Worm (Caenorhabditis elegans) whole organism, L4 larva: ENCODE data around the gene Y54G11A.1.

ENCODE experiments used
- D1046.2 ChIP-seq: fragments of 200-800 bp; sonication (Bioruptor generic); IDR thresholded peaks from 2 replicates; pipeline ENCODE4 v1.3.6; 2022; ENCODE audit warnings: missing genetic modification characterization, missing compliant biosample characterization
- F10B5.3 ChIP-seq: sonication (generic microtip); optimal IDR thresholded peaks from 2 replicates; lab custom pipeline; 2016; ENCODE audit warnings: mild to moderate bottlenecking, missing genetic modification characterization, missing compliant biosample characterization
- F37D6.2 ChIP-seq: sonication (generic microtip); optimal IDR thresholded peaks from 2 replicates; lab custom pipeline; 2016; ENCODE audit warnings: mild to moderate bottlenecking, missing genetic modification characterization, missing compliant biosample characterization
- F44E2.7 ChIP-seq: fragments of 200-800 bp; sonication (Bioruptor generic); IDR thresholded peaks from 2 replicates; pipeline ENCODE4 v2.1.2; 2022; ENCODE audit warnings: missing genetic modification characterization, missing compliant biosample characterization
- R02D3.7 ChIP-seq: fragments of 150-350 bp; sonication (generic microtip); optimal IDR thresholded peaks from 3 replicates; lab custom pipeline; 2014; ENCODE audit warnings: missing biosample characterization, missing genetic modification characterization
- T20F7.1 ChIP-seq: fragments of 200-800 bp; sonication (Bioruptor generic); optimal IDR thresholded peaks from 2 replicates; lab custom pipeline; 2018; ENCODE audit warnings: mild to moderate bottlenecking, missing genetic modification characterization, missing compliant biosample characterization
- T26A8.4 ChIP-seq: fragments of 200-800 bp; sonication (Bioruptor generic); IDR thresholded peaks from 2 replicates; pipeline ENCODE4 v1.3.6; 2022; ENCODE audit warnings: missing genetic modification characterization, missing compliant biosample characterization
- Y105C5A.15 ChIP-seq: fragments of 200-800 bp; sonication (Bioruptor generic); IDR thresholded peaks from 2 replicates; pipeline ENCODE4 v1.3.6; 2022; ENCODE audit warnings: missing genetic modification characterization, missing compliant biosample characterization
- ZK546.5 ChIP-seq, 2 experiments: sonication (generic microtip); optimal IDR thresholded peaks; 2 replicates each; lab custom pipeline; 2017; ENCODE audit warnings: missing biosample characterization in 2 of 2, missing genetic modification characterization in 2 of 2
- attf-4 ChIP-seq: sonication (generic microtip); optimal IDR thresholded peaks from 3 replicates; lab custom pipeline; 2017; ENCODE audit warnings: missing biosample characterization, missing genetic modification characterization
- ceh-32 ChIP-seq: sonication (generic microtip); optimal IDR thresholded peaks from 2 replicates; lab custom pipeline; 2016; ENCODE audit warnings: mild to moderate bottlenecking, missing genetic modification characterization, missing compliant biosample characterization; ENCODE audit not compliant: poor library complexity
- ceh-44 ChIP-seq: fragments of 200-800 bp; sonication (Bioruptor generic); IDR thresholded peaks from 2 replicates; pipeline ENCODE4 v1.3.6; 2022; ENCODE audit warnings: missing genetic modification reagents, missing genetic modification characterization, missing compliant biosample characterization
- ceh-62 ChIP-seq: sonication (generic microtip); optimal IDR thresholded peaks from 2 replicates; lab custom pipeline; 2017; ENCODE audit warnings: missing biosample characterization, missing genetic modification characterization
- ctbp-1 ChIP-seq: fragments of 200-800 bp; sonication (Bioruptor generic); IDR thresholded peaks from 2 replicates; pipeline ENCODE4 v1.3.6; 2022; ENCODE audit warnings: missing genetic modification reagents, missing genetic modification characterization, missing compliant biosample characterization
- dmd-6 ChIP-seq: fragments of 200-800 bp; sonication (Bioruptor generic); IDR thresholded peaks from 2 replicates; pipeline ENCODE4 v1.3.6; 2022; ENCODE audit warnings: missing genetic modification reagents, missing genetic modification characterization, missing compliant biosample characterization
- egl-27 ChIP-seq: sonication (generic microtip); optimal IDR thresholded peaks from 3 replicates; lab custom pipeline; 2017; ENCODE audit warnings: missing biosample characterization, missing genetic modification reagents, missing genetic modification characterization
- egl-43 ChIP-seq: fragments of 200-800 bp; sonication (Bioruptor generic); IDR thresholded peaks from 2 replicates; pipeline ENCODE4 v1.3.6; 2022; ENCODE audit warnings: missing genetic modification reagents, missing genetic modification characterization, missing compliant biosample characterization
- fkh-10 ChIP-seq: fragments of 150-350 bp; optimal IDR thresholded peaks from 2 replicates; lab custom pipeline; 2014; ENCODE audit warnings: missing biosample characterization, missing genetic modification reagents, missing genetic modification characterization
- fos-1 ChIP-seq: fragments of 150-350 bp; optimal IDR thresholded peaks from 2 replicates; lab custom pipeline; 2014; ENCODE audit warnings: missing biosample characterization, missing genetic modification characterization
- hmg-1.1 ChIP-seq: fragments of 200-800 bp; sonication (Bioruptor generic); IDR thresholded peaks from 2 replicates; pipeline ENCODE4 v1.3.6; 2022; ENCODE audit warnings: missing genetic modification reagents, missing genetic modification characterization, missing compliant biosample characterization
- jun-1 ChIP-seq: fragments of 150-350 bp; optimal IDR thresholded peaks from 2 replicates; lab custom pipeline; 2014; ENCODE audit warnings: missing biosample characterization, missing genetic modification reagents, missing genetic modification characterization
- lin-1 ChIP-seq: fragments of 200-800 bp; sonication (Bioruptor generic); IDR thresholded peaks from 2 replicates; pipeline ENCODE4 v1.3.6; 2022; ENCODE audit warnings: missing genetic modification reagents, missing genetic modification characterization, missing compliant biosample characterization
- lin-38 ChIP-seq: fragments of 200-800 bp; sonication (Bioruptor generic); IDR thresholded peaks from 2 replicates; pipeline ENCODE4 v1.3.6; 2022; ENCODE audit warnings: missing genetic modification reagents, missing genetic modification characterization, missing compliant biosample characterization
- lin-39 ChIP-seq: fragments of 150-350 bp; optimal IDR thresholded peaks from 2 replicates; lab custom pipeline; 2014; ENCODE audit warnings: missing biosample characterization, missing genetic modification reagents, missing genetic modification characterization
- mdl-1 ChIP-seq, 2 experiments: fragments of 150-350 bp in 1 of 2; sonication (generic microtip) in 1 of 2; optimal IDR thresholded peaks; 2 replicates each; lab custom pipeline; 2014 to 2017; ENCODE audit warnings: missing biosample characterization in 2 of 2, missing genetic modification characterization in 2 of 2
- mep-1 ChIP-seq: fragments of 150-350 bp; sonication (generic microtip); optimal IDR thresholded peaks from 3 replicates; lab custom pipeline; 2014; ENCODE audit warnings: missing biosample characterization, missing genetic modification characterization
- mes-2 ChIP-seq: sonication (generic microtip); optimal IDR thresholded peaks from 2 replicates; lab custom pipeline; 2016; ENCODE audit warnings: missing genotype, mild to moderate bottlenecking, missing genetic modification characterization, missing compliant biosample characterization; ENCODE audit not compliant: poor library complexity, severe bottlenecking
- mxl-2 ChIP-seq: fragments of 200-800 bp; sonication (Bioruptor generic); conservative IDR thresholded peaks from 2 replicates; pipeline ENCODE4 v1.3.6; 2022; ENCODE audit warnings: missing genetic modification reagents, missing genetic modification characterization, missing compliant biosample characterization
- mxl-3 ChIP-seq: fragments of 200-800 bp; sonication (Bioruptor generic); optimal IDR thresholded peaks from 2 replicates; lab custom pipeline; 2018; ENCODE audit warnings: mild to moderate bottlenecking, missing genetic modification characterization, missing compliant biosample characterization
- nhr-10 ChIP-seq: fragments of 150-350 bp; optimal IDR thresholded peaks from 2 replicates; lab custom pipeline; 2014; ENCODE audit warnings: missing biosample characterization, missing genetic modification characterization
- nhr-102 ChIP-seq: sonication (generic microtip); optimal IDR thresholded peaks from 2 replicates; lab custom pipeline; 2016; ENCODE audit warnings: mild to moderate bottlenecking, missing genetic modification characterization, moderate library complexity, missing compliant biosample characterization
- nhr-11 ChIP-seq: fragments of 150-350 bp; optimal IDR thresholded peaks from 2 replicates; lab custom pipeline; 2014; ENCODE audit warnings: missing biosample characterization, missing genetic modification characterization
- nhr-111 ChIP-seq: fragments of 200-800 bp; sonication (Bioruptor generic); optimal IDR thresholded peaks from 2 replicates; lab custom pipeline; 2018; ENCODE audit warnings: mild to moderate bottlenecking, missing genetic modification characterization, missing compliant biosample characterization
- nhr-41 ChIP-seq: fragments of 200-800 bp; sonication (Bioruptor generic); IDR thresholded peaks from 2 replicates; pipeline ENCODE4 v1.3.6; 2022; ENCODE audit warnings: missing genetic modification reagents, missing genetic modification characterization, missing compliant biosample characterization
- nhr-48 ChIP-seq: sonication (generic microtip); optimal IDR thresholded peaks from 2 replicates; lab custom pipeline; 2016; ENCODE audit warnings: mild to moderate bottlenecking, missing genetic modification characterization, missing compliant biosample characterization
- nhr-76 ChIP-seq: fragments of 150-350 bp; optimal IDR thresholded peaks from 2 replicates; lab custom pipeline; 2014; ENCODE audit warnings: missing biosample characterization, missing genetic modification characterization
- nhr-77 ChIP-seq: fragments of 150-350 bp; optimal IDR thresholded peaks from 2 replicates; lab custom pipeline; 2014; ENCODE audit warnings: missing biosample characterization, missing genetic modification characterization
- php-3 ChIP-seq: fragments of 200-800 bp; sonication (Bioruptor generic); IDR thresholded peaks from 2 replicates; pipeline ENCODE4 v1.3.6; 2022; ENCODE audit warnings: missing genetic modification reagents, missing genetic modification characterization, missing compliant biosample characterization
- rbr-2 ChIP-seq: sonication (generic microtip); optimal IDR thresholded peaks from 2 replicates; lab custom pipeline; 2016; ENCODE audit warnings: missing genotype, missing genetic modification characterization, missing compliant biosample characterization
- saeg-2 ChIP-seq: fragments of 200-800 bp; sonication (Bioruptor generic); IDR thresholded peaks from 2 replicates; pipeline ENCODE4 v1.3.6; 2022; ENCODE audit warnings: missing genetic modification reagents, missing genetic modification characterization, missing compliant biosample characterization
- set-16 ChIP-seq: fragments of 200-800 bp; sonication (Bioruptor generic); IDR thresholded peaks from 2 replicates; pipeline ENCODE4 v1.3.6; 2022; ENCODE audit warnings: missing genetic modification reagents, missing genetic modification characterization, missing compliant biosample characterization
- snpc-1.2 ChIP-seq: fragments of 200-800 bp; sonication (Bioruptor generic); IDR thresholded peaks from 2 replicates; pipeline ENCODE4 v1.3.6; 2022; ENCODE audit warnings: missing genetic modification reagents, missing genetic modification characterization, missing compliant biosample characterization
- unc-39 ChIP-seq: sonication (generic microtip); optimal IDR thresholded peaks from 2 replicates; lab custom pipeline; 2017; ENCODE audit warnings: missing biosample characterization, missing genetic modification characterization
- zag-1 ChIP-seq: fragments of 150-350 bp; optimal IDR thresholded peaks from 2 replicates; lab custom pipeline; 2014; ENCODE audit warnings: missing biosample characterization, missing genetic modification characterization
- zfp-2 ChIP-seq: sonication (generic microtip); optimal IDR thresholded peaks from 2 replicates; lab custom pipeline; 2016; ENCODE audit warnings: mild to moderate bottlenecking, missing genetic modification characterization, missing compliant biosample characterization
- zip-11 ChIP-seq: fragments of 200-800 bp; sonication (Bioruptor generic); IDR thresholded peaks from 2 replicates; pipeline ENCODE4 v1.3.6; 2022; ENCODE audit warnings: missing genetic modification characterization, missing compliant biosample characterization
- ztf-11 ChIP-seq: fragments of 150-350 bp; optimal IDR thresholded peaks from 2 replicates; lab custom pipeline; 2014; ENCODE audit warnings: missing biosample characterization, missing genetic modification characterization

Gene Y54G11A.1

DNA sequence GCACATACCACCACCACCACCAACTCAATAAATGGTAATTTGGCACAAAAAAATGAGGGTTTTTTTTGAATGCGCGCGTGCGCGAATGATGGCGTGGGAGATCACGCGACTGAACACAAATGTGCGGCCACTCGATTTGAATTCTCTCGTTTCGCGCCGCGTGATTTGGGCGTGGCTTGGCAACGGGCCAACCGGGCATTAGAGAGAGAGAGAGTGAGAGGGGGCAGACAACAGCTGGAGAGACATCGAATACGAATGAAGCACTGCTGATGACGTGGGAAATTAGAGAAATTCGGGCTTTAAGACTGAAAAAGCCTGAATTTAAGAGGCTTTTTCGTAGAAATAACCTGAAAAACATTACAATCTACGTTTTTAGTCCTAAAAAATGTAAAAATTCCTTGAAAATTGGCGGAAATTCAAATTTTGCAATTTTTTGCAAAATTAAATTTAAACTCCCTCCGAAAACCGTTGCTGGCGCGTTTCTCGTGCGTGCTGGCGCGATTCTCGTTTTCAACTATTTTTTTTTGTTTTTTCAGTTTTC is 17.5 kb downstream of the Y54G11A.1 start (continued):
- TF ChIP-seq F37D6.2 (tag; lab: Kevin White, UChicago) (peak; percentile 90), F44E2.7 (GFP tag; lab: Robert Waterston, UW) (no peak), snpc-1.2 (GFP tag; lab: Robert Waterston, UW) (0 out of 2 replicates have a peak, but pooled peaks have one; percentile 49), nhr-77 (peak; percentile 95), ceh-62 (tag; lab: Kevin White, UChicago) (peak; percentile 2), nhr-10 (tag; lab: Kevin White, UChicago) (peak; percentile 48)

DNA sequence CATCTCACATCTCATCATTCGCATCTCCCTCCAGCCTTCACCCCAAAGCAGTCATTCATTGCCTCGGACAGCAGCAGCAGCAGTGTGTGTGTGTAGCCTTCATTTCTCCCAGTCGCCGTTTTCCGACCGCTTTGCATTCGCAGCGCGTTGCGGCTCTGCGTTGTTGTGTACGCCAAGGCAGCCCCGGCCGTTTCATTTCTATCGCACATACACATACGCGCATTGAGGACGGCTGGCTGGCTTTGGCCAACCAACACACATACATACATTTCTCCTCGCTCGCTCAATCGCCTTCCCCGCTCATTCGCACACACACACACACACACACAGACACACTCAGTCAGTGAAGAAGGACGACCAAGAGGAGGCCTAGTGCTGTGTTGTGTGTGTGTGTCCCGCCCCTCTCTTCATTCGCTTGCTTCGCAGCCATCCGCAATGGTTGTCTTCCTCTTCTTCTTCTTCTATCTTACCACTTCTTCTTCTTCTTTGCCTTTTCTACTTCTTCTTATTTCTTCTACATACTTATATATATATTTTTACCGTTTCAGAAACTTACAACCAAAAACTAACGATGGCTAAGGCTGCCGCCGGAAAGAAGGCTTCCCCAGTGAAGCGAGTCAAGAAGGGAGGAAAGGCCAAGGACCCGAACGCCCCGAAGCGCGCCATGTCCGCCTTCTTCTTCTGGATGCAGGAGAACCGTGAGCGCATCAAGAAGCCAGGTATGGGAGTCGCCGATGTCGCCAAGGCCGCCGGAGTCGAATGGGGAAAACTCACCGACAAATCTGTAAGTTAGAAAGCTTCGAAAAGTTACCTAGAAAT is 18.6 kb downstream of the Y54G11A.1 start, which contains the start of gene hmg-1.1:
TSS of gene hmg-1.1 (plus strand) at position 549 of the 819 bp plus-strand sequence.
- TF ChIP-seq nhr-111 (GFP tag; lab: Kevin White, UChicago) (peak; percentile 5), T20F7.1 (GFP tag; lab: Kevin White, UChicago) (peak; percentile 76), set-16 (GFP tag; lab: Robert Waterston, UW) (peak; percentile 83), T26A8.4 (GFP tag; lab: Robert Waterston, UW) (peak; percentile 62; the same call in 1 of the 2 replicates), F44E2.7 (GFP tag; lab: Robert Waterston, UW) (no peak), ctbp-1 (GFP tag; lab: Robert Waterston, UW) (peak; percentile 83), R02D3.7 (tag; lab: Kevin White, UChicago) (no peak), lin-39 (tag; lab: Kevin White, UChicago) (no peak), nhr-48 (tag; lab: Kevin White, UChicago) (peak; percentile 41), egl-27 (no peak), nhr-41 (GFP tag; lab: Robert Waterston, UW) (no peak), nhr-102 (tag; lab: Kevin White, UChicago) (peak; percentile 58), ceh-44 (GFP tag; lab: Robert Waterston, UW) (no peak), Y105C5A.15 (GFP tag; lab: Robert Waterston, UW) (no peak), mxl-2 (GFP tag; lab: Robert Waterston, UW) (no peak), zag-1 (tag; lab: Kevin White, UChicago) (no peak), ceh-62 (tag; lab: Kevin White, UChicago) (no peak), nhr-11 (tag; lab: Kevin White, UChicago) (peak; percentile 79), php-3 (peak; percentile 53; the same call in 1 of the 2 replicates), zip-11 (GFP tag; lab: Robert Waterston, UW) (no peak), nhr-76 (tag; lab: Kevin White, UChicago) (no peak), mep-1 (tag; lab: Kevin White, UChicago) (peak; percentile 94), ztf-11 (tag; lab: Kevin White, UChicago) (no peak), jun-1 (tag; lab: Kevin White, UChicago) (peak; percentile 51), zfp-2 (tag; lab: Kevin White, UChicago) (no peak), ceh-32 (tag; lab: Kevin White, UChicago) (no peak), lin-1 (GFP tag; lab: Robert Waterston, UW) (peak; percentile 66), fkh-10 (GFP tag; lab: Kevin White, UChicago) (peak; percentile 25), unc-39 (tag; lab: Kevin White, UChicago) (no peak), lin-38 (peak; percentile 57; the same call in 1 of the 2 replicates), F10B5.3 (tag; lab: Kevin White, UChicago) (no peak), mes-2 (tag; lab: Kevin White, UChicago) (peak; percentile 44), rbr-2 (tag; lab: Kevin White, UChicago) (peak; percentile 89), attf-4 (tag; lab: Kevin White, UChicago) (no peak), egl-43 (GFP tag; lab: Robert Waterston, UW) (peak; percentile 66; the same call in 1 of the 2 replicates), nhr-10 (tag; lab: Kevin White, UChicago) (peak; percentile 44), D1046.2 (GFP tag; lab: Robert Waterston, UW) (no peak), mdl-1 (tag; optimal IDR thresholded peaks at IDR 0.05; lab: Kevin White, UChicago) (peak in 1 of 2 experiments; percentile 81), dmd-6 (GFP tag; lab: Robert Waterston, UW) (peak; percentile 71), saeg-2 (GFP tag; lab: Robert Waterston, UW) (no peak), ZK546.5 (tag; optimal IDR thresholded peaks at IDR 0.05; lab: Kevin White, UChicago) (no peak), hmg-1.1 (GFP tag; lab: Robert Waterston, UW) (peak; percentile 94), mxl-3 (GFP tag; lab: Kevin White, UChicago) (peak; percentile 91), fos-1 (tag; lab: Kevin White, UChicago) (no peak)
